Worm (Caenorhabditis elegans) whole organism, L4 larva: Measurements from ENCODE around the gene let-653.

ENCODE experiments used
- F26F4.8 ChIP-seq: fragments of 200-800 bp; sonication (Bioruptor generic); conservative IDR thresholded peaks from 2 replicates; pipeline ENCODE4 v1.3.6; 2022; ENCODE audit warnings: missing genetic modification characterization, missing compliant biosample characterization
- F37D6.2 ChIP-seq: sonication (generic microtip); optimal IDR thresholded peaks from 2 replicates; lab custom pipeline; 2016; ENCODE audit warnings: mild to moderate bottlenecking, missing genetic modification characterization, missing compliant biosample characterization
- F44E2.7 ChIP-seq: fragments of 200-800 bp; sonication (Bioruptor generic); IDR thresholded peaks from 2 replicates; pipeline ENCODE4 v2.1.2; 2022; ENCODE audit warnings: missing genetic modification characterization, missing compliant biosample characterization
- F49E8.2 ChIP-seq: sonication (generic microtip); optimal IDR thresholded peaks from 2 replicates; lab custom pipeline; 2016; ENCODE audit warnings: missing compliant biosample characterization, mild to moderate bottlenecking, missing genetic modification characterization, borderline replicate concordance
- T26A8.4 ChIP-seq: fragments of 200-800 bp; sonication (Bioruptor generic); IDR thresholded peaks from 2 replicates; pipeline ENCODE4 v1.3.6; 2022; ENCODE audit warnings: missing genetic modification characterization, missing compliant biosample characterization
- Y5F2A.4 ChIP-seq: fragments of 200-800 bp; sonication (Bioruptor generic); optimal IDR thresholded peaks from 2 replicates; lab custom pipeline; 2018; ENCODE audit warnings: mild to moderate bottlenecking, missing genetic modification characterization, missing compliant biosample characterization
- ZK337.2 ChIP-seq: fragments of 200-800 bp; sonication (Bioruptor generic); IDR thresholded peaks from 2 replicates; pipeline ENCODE4 v1.3.6; 2022; ENCODE audit warnings: missing genetic modification reagents, missing genetic modification characterization, missing compliant biosample characterization
- ZK546.5 ChIP-seq, 2 experiments: sonication (generic microtip); optimal IDR thresholded peaks; 2 replicates each; lab custom pipeline; 2017; ENCODE audit warnings: missing biosample characterization in 2 of 2, missing genetic modification characterization in 2 of 2
- aha-1 ChIP-seq: fragments of 150-350 bp; peaks from one replicate; lab custom pipeline; 2014; ENCODE audit warnings: missing biosample characterization, missing genetic modification characterization
- aly-2 ChIP-seq: sonication (generic microtip); optimal IDR thresholded peaks from 2 replicates; lab custom pipeline; 2018; ENCODE audit warnings: missing biosample characterization, missing genetic modification characterization
- ama-1 ChIP-seq: fragments of 150-350 bp; optimal IDR thresholded peaks from 2 replicates; lab custom pipeline; 2014; ENCODE audit warnings: inconsistent platforms, mixed read lengths
- attf-4 ChIP-seq: sonication (generic microtip); optimal IDR thresholded peaks from 3 replicates; lab custom pipeline; 2017; ENCODE audit warnings: missing biosample characterization, missing genetic modification characterization
- ceh-20 ChIP-seq: fragments of 200-800 bp; sonication (Bioruptor generic); IDR thresholded peaks from 2 replicates; pipeline ENCODE4 v1.3.6; 2022; ENCODE audit warnings: missing genetic modification reagents, missing genetic modification characterization, missing compliant biosample characterization
- ceh-28 ChIP-seq: fragments of 150-350 bp; optimal IDR thresholded peaks from 2 replicates; lab custom pipeline; 2014; ENCODE audit warnings: missing biosample characterization, missing genetic modification reagents, missing genetic modification characterization
- ceh-82 ChIP-seq: sonication (generic microtip); optimal IDR thresholded peaks from 2 replicates; lab custom pipeline; 2017; ENCODE audit warnings: missing biosample characterization, missing genetic modification characterization
- daf-12 ChIP-seq: fragments of 150-350 bp; optimal IDR thresholded peaks from 2 replicates; lab custom pipeline; 2014; ENCODE audit warnings: missing biosample characterization, missing genetic modification reagents, missing genetic modification characterization
- daf-16 ChIP-seq, 3 experiments: sonication (generic microtip); optimal IDR thresholded peaks; 2 replicates each; lab custom pipeline; 2016 to 2017; ENCODE audit warnings: missing genetic modification characterization in 3 of 3, missing genetic modification reagents in 3 of 3, mild to moderate bottlenecking in 2 of 3, missing compliant biosample characterization in 2 of 3, missing biosample characterization in 1 of 3, moderate library complexity in 1 of 3
- dmd-6 ChIP-seq: fragments of 200-800 bp; sonication (Bioruptor generic); IDR thresholded peaks from 2 replicates; pipeline ENCODE4 v1.3.6; 2022; ENCODE audit warnings: missing genetic modification reagents, missing genetic modification characterization, missing compliant biosample characterization
- dmd-8 ChIP-seq: fragments of 200-800 bp; sonication (Bioruptor generic); IDR thresholded peaks from 2 replicates; pipeline ENCODE4 v1.3.6; 2022; ENCODE audit warnings: missing genetic modification characterization, missing compliant biosample characterization
- dpl-1 ChIP-seq: fragments of 150-350 bp; optimal IDR thresholded peaks from 2 replicates; lab custom pipeline; 2014; ENCODE audit warnings: missing biosample characterization, missing genetic modification reagents, missing genetic modification characterization
- duxl-1 ChIP-seq: sonication (generic microtip); optimal IDR thresholded peaks from 2 replicates; lab custom pipeline; 2016; ENCODE audit warnings: mild to moderate bottlenecking, missing genetic modification characterization, moderate library complexity, missing compliant biosample characterization; ENCODE audit not compliant: poor library complexity
- gei-8 ChIP-seq: fragments of 200-800 bp; sonication (Bioruptor generic); optimal IDR thresholded peaks from 2 replicates; lab custom pipeline; 2018; ENCODE audit warnings: mild to moderate bottlenecking, missing genetic modification characterization, missing compliant biosample characterization
- hlh-11 ChIP-seq: fragments of 200-800 bp; sonication (Bioruptor generic); optimal IDR thresholded peaks from 2 replicates; lab custom pipeline; 2018; ENCODE audit warnings: mild to moderate bottlenecking, missing genetic modification characterization, missing compliant biosample characterization
- hlh-30 ChIP-seq: sonication (generic microtip); optimal IDR thresholded peaks from 2 replicates; lab custom pipeline; 2017; ENCODE audit warnings: antibody characterized with exemption, mild to moderate bottlenecking, missing genetic modification characterization, missing compliant biosample characterization; ENCODE audit not compliant: insufficient read depth
- hmg-1.1 ChIP-seq: fragments of 200-800 bp; sonication (Bioruptor generic); IDR thresholded peaks from 2 replicates; pipeline ENCODE4 v1.3.6; 2022; ENCODE audit warnings: missing genetic modification reagents, missing genetic modification characterization, missing compliant biosample characterization
- lin-13 ChIP-seq: fragments of 150-350 bp; optimal IDR thresholded peaks from 2 replicates; lab custom pipeline; 2014; ENCODE audit warnings: missing biosample characterization, missing genetic modification reagents, missing genetic modification characterization
- lin-38 ChIP-seq: fragments of 200-800 bp; sonication (Bioruptor generic); IDR thresholded peaks from 2 replicates; pipeline ENCODE4 v1.3.6; 2022; ENCODE audit warnings: missing genetic modification reagents, missing genetic modification characterization, missing compliant biosample characterization
- lsy-2 ChIP-seq, 2 experiments: fragments of 150-350 bp in 1 of 2; sonication (generic microtip) in 1 of 2; optimal IDR thresholded peaks; 2 replicates each; lab custom pipeline; 2014 to 2017; ENCODE audit warnings: missing biosample characterization in 2 of 2, missing genetic modification characterization in 2 of 2
- madf-9 ChIP-seq: fragments of 200-800 bp; sonication (Bioruptor generic); conservative IDR thresholded peaks from 2 replicates; pipeline ENCODE4 v1.3.6; 2022; ENCODE audit warnings: missing genetic modification reagents, missing genetic modification characterization, missing compliant biosample characterization
- mep-1 ChIP-seq: fragments of 150-350 bp; sonication (generic microtip); optimal IDR thresholded peaks from 3 replicates; lab custom pipeline; 2014; ENCODE audit warnings: missing biosample characterization, missing genetic modification characterization
- mes-2 ChIP-seq: sonication (generic microtip); optimal IDR thresholded peaks from 2 replicates; lab custom pipeline; 2016; ENCODE audit warnings: missing genotype, mild to moderate bottlenecking, missing genetic modification characterization, missing compliant biosample characterization; ENCODE audit not compliant: poor library complexity, severe bottlenecking
- mxl-2 ChIP-seq: fragments of 200-800 bp; sonication (Bioruptor generic); conservative IDR thresholded peaks from 2 replicates; pipeline ENCODE4 v1.3.6; 2022; ENCODE audit warnings: missing genetic modification reagents, missing genetic modification characterization, missing compliant biosample characterization
- nhr-10 ChIP-seq: fragments of 150-350 bp; optimal IDR thresholded peaks from 2 replicates; lab custom pipeline; 2014; ENCODE audit warnings: missing biosample characterization, missing genetic modification characterization
- nhr-102 ChIP-seq: sonication (generic microtip); optimal IDR thresholded peaks from 2 replicates; lab custom pipeline; 2016; ENCODE audit warnings: mild to moderate bottlenecking, missing genetic modification characterization, moderate library complexity, missing compliant biosample characterization
- nhr-11 ChIP-seq: fragments of 150-350 bp; optimal IDR thresholded peaks from 2 replicates; lab custom pipeline; 2014; ENCODE audit warnings: missing biosample characterization, missing genetic modification characterization
- nhr-237 ChIP-seq: sonication (generic microtip); optimal IDR thresholded peaks from 2 replicates; lab custom pipeline; 2017; ENCODE audit warnings: missing biosample characterization, missing genetic modification characterization
- nhr-28 ChIP-seq: fragments of 150-350 bp; optimal IDR thresholded peaks from 2 replicates; lab custom pipeline; 2014; ENCODE audit warnings: missing biosample characterization, missing genetic modification characterization
- nhr-42 ChIP-seq: fragments of 200-800 bp; sonication (Bioruptor generic); IDR thresholded peaks from 2 replicates; pipeline ENCODE4 v1.3.6; 2022; ENCODE audit warnings: missing genetic modification characterization, missing compliant biosample characterization
- nhr-48 ChIP-seq: sonication (generic microtip); optimal IDR thresholded peaks from 2 replicates; lab custom pipeline; 2016; ENCODE audit warnings: mild to moderate bottlenecking, missing genetic modification characterization, missing compliant biosample characterization
- nhr-6 ChIP-seq: fragments of 150-350 bp; optimal IDR thresholded peaks from 2 replicates; lab custom pipeline; 2014; ENCODE audit warnings: missing biosample characterization, missing genetic modification characterization
- nhr-76 ChIP-seq: fragments of 150-350 bp; optimal IDR thresholded peaks from 2 replicates; lab custom pipeline; 2014; ENCODE audit warnings: missing biosample characterization, missing genetic modification characterization
- pha-4 ChIP-seq, 2 experiments: fragments of 150-350 bp in 1 of 2; fragments of 200-800 bp in 1 of 2; sonication (Bioruptor generic) in 1 of 2; IDR thresholded peaks in 1 of 2; optimal IDR thresholded peaks in 1 of 2; 2 replicates each; pipeline versions ENCODE4 v1.3.6 to Lab custom; 2014 to 2022; ENCODE audit warnings: missing genetic modification characterization in 2 of 2, missing genetic modification reagents in 2 of 2, missing biosample characterization in 1 of 2, missing compliant biosample characterization in 1 of 2
- php-3 ChIP-seq: fragments of 200-800 bp; sonication (Bioruptor generic); IDR thresholded peaks from 2 replicates; pipeline ENCODE4 v1.3.6; 2022; ENCODE audit warnings: missing genetic modification reagents, missing genetic modification characterization, missing compliant biosample characterization
- tag-97 ChIP-seq: fragments of 200-800 bp; sonication (Bioruptor generic); IDR thresholded peaks from 2 replicates; pipeline ENCODE4 v1.3.6; 2022; ENCODE audit warnings: missing genetic modification characterization, missing compliant biosample characterization
- vab-7 ChIP-seq: fragments of 200-800 bp; sonication (Bioruptor generic); IDR thresholded peaks from 2 replicates; pipeline ENCODE4 v1.3.6; 2022; ENCODE audit warnings: missing genetic modification reagents, missing genetic modification characterization, missing compliant biosample characterization
- zag-1 ChIP-seq: fragments of 150-350 bp; optimal IDR thresholded peaks from 2 replicates; lab custom pipeline; 2014; ENCODE audit warnings: missing biosample characterization, missing genetic modification characterization
- ztf-11 ChIP-seq: fragments of 150-350 bp; optimal IDR thresholded peaks from 2 replicates; lab custom pipeline; 2014; ENCODE audit warnings: missing biosample characterization, missing genetic modification characterization
- ztf-7 ChIP-seq: fragments of 150-350 bp; optimal IDR thresholded peaks from 2 replicates; lab custom pipeline; 2014; ENCODE audit warnings: missing biosample characterization, missing genetic modification characterization

Gene let-653

ce11 chrIV:11855900-11856660, 29.3 kb upstream of the let-653 start, which contains the start of gene ech-2 (continued):
- no peak for TF ChIP-seq ztf-11 (tag; lab: Kevin White, UChicago)
- no peak for TF ChIP-seq ceh-20 (GFP tag; lab: Robert Waterston, UW)
- TF ChIP-seq nhr-48 (tag; lab: Kevin White, UChicago), result no peak
- no peak for TF ChIP-seq F37D6.2
- TF ChIP-seq daf-16 (GFP tag; optimal IDR thresholded peaks at IDR 0.05; lab: Kevin White, UChicago), result no peak
- peak; percentile 53 for TF ChIP-seq daf-16 (tag; optimal IDR thresholded peaks at IDR 0.05; lab: Kevin White, UChicago)
- TF ChIP-seq hlh-30, result peak; percentile 38
- TF ChIP-seq tag-97 (GFP tag; lab: Robert Waterston, UW), result no peak
- no peak for TF ChIP-seq mxl-2
- peak; percentile 69 for TF ChIP-seq mes-2 (tag; lab: Kevin White, UChicago)
- no peak for TF ChIP-seq F49E8.2 (tag; lab: Kevin White, UChicago)
- no peak for TF ChIP-seq attf-4
- TF ChIP-seq mep-1 (tag; lab: Kevin White, UChicago), result peak; percentile 29
- no peak for TF ChIP-seq nhr-6 (tag; lab: Kevin White, UChicago)
- TF ChIP-seq dmd-6, result no peak
- no peak for TF ChIP-seq nhr-11 (tag; lab: Kevin White, UChicago)
- no peak for TF ChIP-seq ceh-82 (tag; lab: Kevin White, UChicago)
- no peak for TF ChIP-seq ztf-7
- no peak for TF ChIP-seq madf-9 (GFP tag; lab: Robert Waterston, UW)
- TF ChIP-seq dpl-1, result peak; percentile 42
- TF ChIP-seq nhr-76, result no peak
- no peak for TF ChIP-seq nhr-102 (tag; lab: Kevin White, UChicago)
- no peak for TF ChIP-seq pha-4 (GFP tag; IDR thresholded peaks at IDR 0.05; lab: Robert Waterston, UW)
- TF ChIP-seq pha-4 (tag; optimal IDR thresholded peaks at IDR 0.05; lab: Kevin White, UChicago), result no peak
- TF ChIP-seq dmd-8 (GFP tag; lab: Robert Waterston, UW), result no peak
- TF ChIP-seq ceh-28 (tag; lab: Kevin White, UChicago), result no peak
- TF ChIP-seq nhr-28 (tag; lab: Kevin White, UChicago), result no peak
- no peak for TF ChIP-seq zag-1 (tag; lab: Kevin White, UChicago)
- no peak for TF ChIP-seq daf-12 (tag; lab: Kevin White, UChicago)

- TF ChIP-seq F37D6.2 (peak; percentile 71), hmg-1.1 (GFP tag; lab: Robert Waterston, UW) (peak; percentile 90), lsy-2 (tag; optimal IDR thresholded peaks at IDR 0.05; lab: Kevin White, UChicago) (peak; percentile 55 to 79), daf-12 (tag; lab: Kevin White, UChicago) (no peak), dmd-6 (peak; percentile 46), hlh-11 (tag; lab: Kevin White, UChicago) (peak; percentile 78), duxl-1 (tag; lab: Kevin White, UChicago) (no peak), F26F4.8 (no peak), gei-8 (no peak), vab-7 (GFP tag; lab: Robert Waterston, UW) (0 out of 2 replicates have a peak, but pooled peaks have one; percentile 39), nhr-237 (no peak), aly-2 (tag; lab: Kevin White, UChicago) (no peak), nhr-10 (tag; lab: Kevin White, UChicago) (no peak), ama-1 (lab: Kevin White, UChicago) (peak; percentile 67), daf-16 (GFP tag; optimal IDR thresholded peaks at IDR 0.05; lab: Kevin White, UChicago) (peak in 1 of 2 experiments; percentile 22), daf-16 (tag; optimal IDR thresholded peaks at IDR 0.05; lab: Kevin White, UChicago) (peak; percentile 21), lin-38 (peak; percentile 66), ceh-82 (tag; lab: Kevin White, UChicago) (no peak), ZK337.2 (GFP tag; lab: Robert Waterston, UW) (no peak), nhr-42 (GFP tag; lab: Robert Waterston, UW) (no peak), lin-13 (GFP tag; lab: Kevin White, UChicago) (peak; percentile 58), T26A8.4 (GFP tag; lab: Robert Waterston, UW) (peak; percentile 38; the same call in 1 of the 2 replicates), Y5F2A.4 (no peak), php-3 (GFP tag; lab: Robert Waterston, UW) (no peak), ZK546.5 (tag; optimal IDR thresholded peaks at IDR 0.05; lab: Kevin White, UChicago) (no peak), mes-2 (tag; lab: Kevin White, UChicago) (peak; percentile 64), pha-4 (GFP tag; IDR thresholded peaks at IDR 0.05; lab: Robert Waterston, UW) (no peak; the same call in 1 of the 2 replicates), pha-4 (tag; optimal IDR thresholded peaks at IDR 0.05; lab: Kevin White, UChicago) (no peak), aha-1 (peak; percentile 96), F44E2.7 (no peak)
Measured at ce11 chrIV:11857159-11857565, 28.3 kb upstream of the let-653 start.
